Worm (Caenorhabditis elegans): ENCODE measurements around the gene F08D12.2.
A peak's percentile ranks its signal among the peaks of the same experiment; 100 is the strongest.

Gene F08D12.2

DNA sequence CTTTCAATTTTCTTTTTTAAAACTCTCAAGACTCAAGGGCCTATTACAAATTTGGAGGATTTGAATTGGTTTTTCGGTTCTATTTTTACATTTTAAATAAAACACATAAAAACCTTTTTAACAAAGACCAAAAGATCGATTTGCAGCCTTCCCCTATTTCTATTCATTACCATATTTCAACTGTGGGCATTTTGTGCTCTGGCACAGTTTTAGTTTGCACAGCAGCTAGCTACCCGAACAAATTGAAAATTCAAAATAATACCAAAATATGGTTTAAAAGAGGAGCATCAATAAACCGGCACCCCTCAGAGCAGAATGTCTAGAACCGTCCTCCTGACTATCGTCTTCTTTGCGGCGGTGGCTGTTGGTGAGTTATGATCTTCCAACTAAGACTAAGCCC is at the start of gene F08D12.2:
TSS of gene F08D12.2 (plus strand) at position 301 of the 400 bp plus-strand sequence.
- no peak for TF ChIP-seq drap-1 (GFP tag; optimal IDR thresholded peaks at IDR 0.05)
- TF ChIP-seq sem-2 (GFP tag; optimal IDR thresholded peaks at IDR 0.05), result no peak
- TF ChIP-seq tbx-8 (GFP tag; optimal IDR thresholded peaks at IDR 0.05), result no peak
- TF ChIP-seq pha-4 (tag; optimal IDR thresholded peaks at IDR 0.05), result no peak
- no peak for TF ChIP-seq ceh-43 (GFP tag; optimal IDR thresholded peaks at IDR 0.05)
- no peak for TF ChIP-seq cnd-1 (tag; optimal IDR thresholded peaks at IDR 0.05)

ce11 chrII:2734266-2734665 is 47.2 kb upstream of the F08D12.2 start:
- TF ChIP-seq elt-3 (tag; optimal IDR thresholded peaks at IDR 0.05), result no peak
- TF ChIP-seq nhr-2 (tag; optimal IDR thresholded peaks at IDR 0.05), result no peak
- no peak for TF ChIP-seq ceh-43 (GFP tag; optimal IDR thresholded peaks at IDR 0.05)
- no peak for TF ChIP-seq tbx-8 (GFP tag; optimal IDR thresholded peaks at IDR 0.05)
- no peak for TF ChIP-seq lsy-2 (tag; optimal IDR thresholded peaks at IDR 0.05)
- TF ChIP-seq unc-39 (tag; optimal IDR thresholded peaks at IDR 0.05), result no peak
- no peak for TF ChIP-seq ceh-39 (tag; optimal IDR thresholded peaks at IDR 0.05)
- TF ChIP-seq flh-1 (GFP tag; optimal IDR thresholded peaks at IDR 0.05), result no peak
- no peak for TF ChIP-seq snpc-4 (tag; optimal IDR thresholded peaks at IDR 0.05)
- no peak for TF ChIP-seq ztf-11 (tag; optimal IDR thresholded peaks at IDR 0.05)
- no peak for TF ChIP-seq unc-120 (tag; optimal IDR thresholded peaks at IDR 0.05; ENCODE audit: poor library complexity, severe bottlenecking)
- no peak for TF ChIP-seq lin-13 (tag; optimal IDR thresholded peaks at IDR 0.05)
- TF ChIP-seq bed-3 (GFP tag; optimal IDR thresholded peaks at IDR 0.05), result no peak
- TF ChIP-seq mls-2 (tag; optimal IDR thresholded peaks at IDR 0.05), result no peak
- TF ChIP-seq sem-2 (GFP tag; optimal IDR thresholded peaks at IDR 0.05), result no peak
- TF ChIP-seq M03D4.4 (tag; optimal IDR thresholded peaks at IDR 0.05), result no peak
- no peak for TF ChIP-seq blmp-1 (tag; optimal IDR thresholded peaks at IDR 0.05)
- no peak for TF ChIP-seq nhr-76 (tag; optimal IDR thresholded peaks at IDR 0.05)
- TF ChIP-seq ces-1 (GFP tag; optimal IDR thresholded peaks at IDR 0.05), result no peak

- TF ChIP-seq sptf-1 (tag; optimal IDR thresholded peaks at IDR 0.05) (peak; percentile 4), bed-3 (GFP tag; optimal IDR thresholded peaks at IDR 0.05) (no peak), M03D4.4 (tag; optimal IDR thresholded peaks at IDR 0.05) (no peak), cnd-1 (tag; optimal IDR thresholded peaks at IDR 0.05) (no peak), elt-1 (tag; optimal IDR thresholded peaks at IDR 0.05; ENCODE audit: borderline replicate concordance, insufficient read depth) (no peak), blmp-1 (tag; optimal IDR thresholded peaks at IDR 0.05) (no peak), ces-1 (GFP tag; optimal IDR thresholded peaks at IDR 0.05) (no peak), ceh-83 (GFP tag; optimal IDR thresholded peaks at IDR 0.05) (no peak), tbx-8 (GFP tag; optimal IDR thresholded peaks at IDR 0.05) (no peak), ceh-39 (tag; optimal IDR thresholded peaks at IDR 0.05) (no peak), mep-1 (tag; optimal IDR thresholded peaks at IDR 0.05) (peak; percentile 16), unc-39 (tag; optimal IDR thresholded peaks at IDR 0.05) (no peak)
Measured at ce11 chrII:2734735-2735134, 46.7 kb upstream of the F08D12.2 start.

DNA sequence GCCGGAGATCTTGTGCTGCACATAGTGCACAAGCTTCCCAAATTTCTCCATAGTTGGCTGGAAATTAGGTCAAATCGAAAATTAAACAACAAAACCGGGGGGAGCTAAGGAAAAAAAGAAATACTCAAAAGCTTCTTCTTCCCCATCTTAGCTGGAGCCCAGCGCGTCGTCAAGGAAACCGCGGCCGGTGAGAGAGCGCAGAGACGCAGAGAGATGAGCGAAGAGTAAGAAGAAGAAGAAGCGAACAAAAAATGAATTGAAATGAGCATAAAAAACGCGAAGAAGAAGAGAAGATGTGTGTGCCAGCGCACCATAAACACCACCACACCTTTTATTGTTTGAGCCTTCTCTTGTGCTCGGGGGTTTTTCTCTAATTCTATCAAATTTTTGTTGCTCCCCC is 46.3 kb upstream of the F08D12.2 start, which contains the start of gene wdr-31:
TSS of gene wdr-31 (minus strand) at position 101 of the 400 bp plus-strand sequence.
- TF ChIP-seq drap-1 (GFP tag; optimal IDR thresholded peaks at IDR 0.05) (no peak), lin-13 (tag; optimal IDR thresholded peaks at IDR 0.05) (no peak), unc-120 (tag; optimal IDR thresholded peaks at IDR 0.05; ENCODE audit: poor library complexity, severe bottlenecking) (no peak), ceh-39 (tag; optimal IDR thresholded peaks at IDR 0.05) (no peak), bed-3 (GFP tag; optimal IDR thresholded peaks at IDR 0.05) (no peak), lin-32 (GFP tag; optimal IDR thresholded peaks at IDR 0.05) (no peak), elt-1 (tag; optimal IDR thresholded peaks at IDR 0.05; ENCODE audit: borderline replicate concordance, insufficient read depth) (no peak), unc-39 (tag; optimal IDR thresholded peaks at IDR 0.05) (no peak), mab-5 (tag; optimal IDR thresholded peaks at IDR 0.05) (no peak), mls-2 (tag; optimal IDR thresholded peaks at IDR 0.05) (no peak), nhr-76 (tag; optimal IDR thresholded peaks at IDR 0.05) (no peak), M03D4.4 (tag; optimal IDR thresholded peaks at IDR 0.05) (no peak), ces-1 (GFP tag; optimal IDR thresholded peaks at IDR 0.05) (no peak), ham-2 (GFP tag; optimal IDR thresholded peaks at IDR 0.05) (no peak)

ce11 chrII:2735644-2736043 is 45.8 kb upstream of the F08D12.2 start:
- TF ChIP-seq nhr-76 (tag; optimal IDR thresholded peaks at IDR 0.05), result no peak

Measured in whole organism, mixed stage, embryonic.